Fruit fly (Drosophila melanogaster): Measurements from ENCODE around the gene Eig71Ef.

Gene Eig71Ef

dm6 chr3L:15646182-15646581 is 11.0 kb downstream of the Eig71Ef start (continued):
- TF ChIP-seq dmrt11E (tag; optimal IDR thresholded peaks at IDR 0.05) (peak; percentile 46), amos (GFP tag; IDR thresholded peaks at IDR 0.05; ENCODE audit: partially characterized antibody) (no peak), CG8924 (tag; optimal IDR thresholded peaks at IDR 0.05) (no peak), CG31224 (GFP tag; IDR thresholded peaks at IDR 0.05) (no peak), Antp (GFP tag; optimal IDR thresholded peaks at IDR 0.05) (no peak), bowl (GFP tag; IDR thresholded peaks at IDR 0.05) (no peak), CG8944 (GFP tag; optimal IDR thresholded peaks at IDR 0.05) (no peak), CG2202 (tag; optimal IDR thresholded peaks at IDR 0.05) (no peak), Ssrp (tag; optimal IDR thresholded peaks at IDR 0.05) (peak; percentile 5), CG2712 (tag; optimal IDR thresholded peaks at IDR 0.05) (peak; percentile 30), nau (GFP tag; optimal IDR thresholded peaks at IDR 0.05) (no peak), bsh (GFP tag; optimal IDR thresholded peaks at IDR 0.05) (peak in 1 of 2 experiments; percentile 29), CG42726 (GFP tag; IDR thresholded peaks at IDR 0.05; ENCODE audit: partially characterized antibody) (no peak), otp (GFP tag; IDR thresholded peaks at IDR 0.05) (no peak), Xrp1 (GFP tag; IDR thresholded peaks at IDR 0.05) (0 out of 2 replicates have a peak, but pooled peaks have one; percentile 24), zen (tag; optimal IDR thresholded peaks at IDR 0.05) (peak; percentile 26), Rx (GFP tag; IDR thresholded peaks at IDR 0.05) (no peak), nerfin-1 (tag; optimal IDR thresholded peaks at IDR 0.05) (no peak), ind (GFP tag; optimal IDR thresholded peaks at IDR 0.05) (no peak), btn (GFP tag; optimal IDR thresholded peaks at IDR 0.05) (no peak), HHEX (GFP tag; optimal IDR thresholded peaks at IDR 0.05) (no peak), Sox102F (GFP tag; optimal IDR thresholded peaks at IDR 0.05) (peak; percentile 13), CG17829 (tag; optimal IDR thresholded peaks at IDR 0.05) (peak; percentile 5), CG18764 (GFP tag; optimal IDR thresholded peaks at IDR 0.05) (no peak), Kr (GFP tag; optimal IDR thresholded peaks at IDR 0.05) (no peak), emc (GFP tag; optimal IDR thresholded peaks at IDR 0.05) (no peak), salm (tag; optimal IDR thresholded peaks at IDR 0.05) (no peak), gem (tag; optimal IDR thresholded peaks at IDR 0.05) (peak; percentile 35), Dfd (GFP tag; optimal IDR thresholded peaks at IDR 0.05) (no peak), unpg (GFP tag; optimal IDR thresholded peaks at IDR 0.05) (no peak), sima (GFP tag; optimal IDR thresholded peaks at IDR 0.05) (no peak), CG13894 (tag; optimal IDR thresholded peaks at IDR 0.05) (no peak), CG6854 (GFP tag; optimal IDR thresholded peaks at IDR 0.05) (no peak), CG18476 (GFP tag; optimal IDR thresholded peaks at IDR 0.05) (no peak), Blimp-1 (GFP tag; optimal IDR thresholded peaks at IDR 0.05) (peak; percentile 3), cas (GFP tag; IDR thresholded peaks at IDR 0.05) (no peak), zfh1 (GFP tag; IDR thresholded peaks at IDR 0.05) (no peak), ERR (GFP tag; optimal IDR thresholded peaks at IDR 0.05) (no peak), CG1603 (tag; optimal IDR thresholded peaks at IDR 0.05) (peak; percentile 15), CG10462 (GFP tag; optimal IDR thresholded peaks at IDR 0.05) (peak; percentile 4), D (optimal IDR thresholded peaks at IDR 0.05) (no peak), D (GFP tag; optimal IDR thresholded peaks at IDR 0.05) (no peak), pnt (GFP tag; optimal IDR thresholded peaks at IDR 0.05) (no peak), CG9727 (GFP tag; optimal IDR thresholded peaks at IDR 0.05) (peak; percentile 7), CG17328 (GFP tag; IDR thresholded peaks at IDR 0.05) (peak; percentile 28; the same call in 1 of the 2 replicates), H2.0 (GFP tag; IDR thresholded peaks at IDR 0.05) (no peak), CG5180 (GFP tag; optimal IDR thresholded peaks at IDR 0.05) (no peak), Sry-β (GFP tag; optimal IDR thresholded peaks at IDR 0.05) (no peak), CG11456 (GFP tag; IDR thresholded peaks at IDR 0.05) (no peak), PHDP (tag; optimal IDR thresholded peaks at IDR 0.05) (no peak), Atf6 (GFP tag; IDR thresholded peaks at IDR 0.05) (no peak)

All from whole organism, embryonic.